Worm (Caenorhabditis elegans) whole organism, early embryonic: ENCODE measurements around the gene nish-1.
A peak's percentile ranks its signal among the peaks of the same experiment; 100 is the strongest.

Source experiments
- B0310.2 ChIP-seq: sonication (generic microtip); optimal IDR thresholded peaks from 2 replicates; lab custom pipeline; 2016; ENCODE audit warnings: mild to moderate bottlenecking, missing genetic modification characterization, missing compliant biosample characterization
- F13C5.2 ChIP-seq: sonication (generic microtip); optimal IDR thresholded peaks from 2 replicates; lab custom pipeline; 2017; ENCODE audit warnings: mild to moderate bottlenecking, missing genetic modification characterization, inconsistent platforms, missing compliant biosample characterization
- aly-1 ChIP-seq: sonication (generic microtip); optimal IDR thresholded peaks from 2 replicates; lab custom pipeline; 2016; ENCODE audit warnings: missing genetic modification characterization, missing compliant biosample characterization
- ama-1 ChIP-seq: fragments of 150-350 bp; optimal IDR thresholded peaks from 2 replicates; lab custom pipeline; 2014
- ceh-13 ChIP-seq: fragments of 200-800 bp; sonication (Bioruptor generic); optimal IDR thresholded peaks from 2 replicates; lab custom pipeline; 2018; ENCODE audit warnings: mild to moderate bottlenecking, missing genetic modification characterization, missing compliant biosample characterization
- ceh-36 ChIP-seq: sonication (generic microtip); optimal IDR thresholded peaks from 2 replicates; lab custom pipeline; 2016; ENCODE audit warnings: missing genetic modification characterization, inconsistent platforms, missing compliant biosample characterization
- ets-7 ChIP-seq: sonication (generic microtip); optimal IDR thresholded peaks from 2 replicates; lab custom pipeline; 2016; ENCODE audit warnings: missing genotype, missing genetic modification characterization, missing compliant biosample characterization
- flt-1 ChIP-seq: fragments of 200-800 bp; sonication (Bioruptor generic); IDR thresholded peaks from 2 replicates; pipeline ENCODE4 v1.3.6; 2022; ENCODE audit warnings: missing genetic modification characterization, missing compliant biosample characterization
- hmbx-1 ChIP-seq: sonication (generic microtip); optimal IDR thresholded peaks from 2 replicates; lab custom pipeline; 2016; ENCODE audit warnings: mild to moderate bottlenecking, missing genetic modification characterization, missing compliant biosample characterization
- hmg-4 ChIP-seq: fragments of 200-800 bp; sonication (Bioruptor generic); optimal IDR thresholded peaks from 2 replicates; lab custom pipeline; 2018; ENCODE audit warnings: mild to moderate bottlenecking, missing genetic modification characterization, missing compliant biosample characterization
- hnd-1 ChIP-seq: sonication (generic microtip); optimal IDR thresholded peaks from 2 replicates; lab custom pipeline; 2016; ENCODE audit warnings: missing genetic modification characterization, missing compliant biosample characterization
- pes-1 ChIP-seq: fragments of 200-800 bp; sonication (Bioruptor generic); IDR thresholded peaks from 2 replicates; pipeline ENCODE4 v1.3.6; 2022; ENCODE audit warnings: missing genetic modification reagents, missing genetic modification characterization, missing compliant biosample characterization
- scrt-1 ChIP-seq: fragments of 200-800 bp; sonication (Bioruptor generic); IDR thresholded peaks from 2 replicates; pipeline ENCODE4 v1.3.6; 2022; ENCODE audit warnings: missing genetic modification characterization, missing compliant biosample characterization
- sea-1 ChIP-seq: fragments of 200-800 bp; sonication (Bioruptor generic); conservative IDR thresholded peaks from 2 replicates; pipeline ENCODE4 v1.3.6; 2022; ENCODE audit warnings: missing genetic modification characterization, missing compliant biosample characterization
- tbx-11 ChIP-seq: fragments of 200-800 bp; sonication (Bioruptor generic); IDR thresholded peaks from 2 replicates; pipeline ENCODE4 v1.3.6; 2022; ENCODE audit warnings: missing genetic modification characterization, missing compliant biosample characterization
- tbx-37 ChIP-seq: fragments of 200-800 bp; sonication (Bioruptor generic); conservative IDR thresholded peaks from 2 replicates; pipeline ENCODE4 v1.3.6; 2022; ENCODE audit warnings: missing genetic modification reagents, missing genetic modification characterization, missing compliant biosample characterization
- tra-4 ChIP-seq: sonication (generic microtip); optimal IDR thresholded peaks from 2 replicates; lab custom pipeline; 2017; ENCODE audit warnings: missing genetic modification characterization, missing compliant biosample characterization

nish-1 gene

DNA sequence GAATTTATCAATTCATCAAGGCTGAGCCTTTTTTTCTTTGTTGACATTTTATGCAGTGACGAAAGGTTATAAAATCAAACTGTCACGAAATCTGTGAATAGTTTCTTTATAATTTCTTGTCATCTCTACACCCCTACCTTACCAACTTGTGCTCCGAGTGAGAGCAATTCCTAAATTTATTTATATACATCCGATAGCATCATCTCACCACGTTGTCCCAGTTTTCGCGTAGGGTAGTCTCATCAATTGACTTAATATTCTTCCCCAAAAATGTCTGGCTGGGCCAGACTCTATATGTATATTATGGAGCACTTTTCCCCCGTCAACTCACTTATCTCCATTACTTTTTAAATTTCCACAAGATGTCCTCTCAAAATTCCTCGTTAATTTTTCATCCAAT lies 38.7 kb upstream of the nish-1 start:
- no peak for TF ChIP-seq tbx-11 (GFP tag; lab: Robert Waterston, UW)
- no peak for TF ChIP-seq ama-1 (lab: Kevin White, UChicago)
- TF ChIP-seq hnd-1 (tag; lab: Kevin White, UChicago), result no peak
- no peak for TF ChIP-seq ceh-36 (tag; lab: Kevin White, UChicago)
- no peak for TF ChIP-seq F13C5.2 (tag; lab: Kevin White, UChicago)
- TF ChIP-seq flt-1 (GFP tag; lab: Robert Waterston, UW), result no peak
- TF ChIP-seq ets-7 (tag; lab: Kevin White, UChicago), result no peak
- no peak for TF ChIP-seq pes-1 (GFP tag; lab: Robert Waterston, UW)
- no peak for TF ChIP-seq ceh-13 (GFP tag; lab: Kevin White, UChicago)
- TF ChIP-seq hmg-4, result no peak
- TF ChIP-seq scrt-1 (GFP tag; lab: Robert Waterston, UW), result no peak
- TF ChIP-seq tbx-37 (GFP tag; lab: Robert Waterston, UW), result no peak
- TF ChIP-seq aly-1 (tag; lab: Kevin White, UChicago), result no peak
- no peak for TF ChIP-seq B0310.2
- no peak for TF ChIP-seq tra-4 (tag; lab: Kevin White, UChicago)

DNA sequence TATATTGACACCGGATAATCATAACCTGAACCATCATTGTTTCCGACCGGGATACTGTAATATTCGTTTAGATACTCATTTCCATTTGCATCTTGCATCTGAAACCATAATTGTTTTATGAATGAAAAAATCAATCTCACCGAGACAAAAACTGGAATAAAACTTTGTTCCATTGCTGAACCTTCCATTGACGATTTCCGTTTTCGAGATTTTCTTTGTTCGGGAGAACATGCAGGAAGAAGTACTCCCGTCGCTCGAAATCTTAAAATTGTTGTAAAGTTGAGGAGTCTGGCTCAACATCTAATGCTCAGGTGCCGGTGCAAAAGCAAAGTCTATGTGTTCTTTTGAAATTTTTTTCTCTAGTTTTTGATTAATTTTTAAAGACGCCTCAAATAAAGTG lies 38.1 kb upstream of the nish-1 start:
- peak; percentile 65 for TF ChIP-seq ama-1 (lab: Kevin White, UChicago)
- TF ChIP-seq hnd-1 (tag; lab: Kevin White, UChicago), result no peak
- no peak for TF ChIP-seq aly-1 (tag; lab: Kevin White, UChicago)

DNA sequence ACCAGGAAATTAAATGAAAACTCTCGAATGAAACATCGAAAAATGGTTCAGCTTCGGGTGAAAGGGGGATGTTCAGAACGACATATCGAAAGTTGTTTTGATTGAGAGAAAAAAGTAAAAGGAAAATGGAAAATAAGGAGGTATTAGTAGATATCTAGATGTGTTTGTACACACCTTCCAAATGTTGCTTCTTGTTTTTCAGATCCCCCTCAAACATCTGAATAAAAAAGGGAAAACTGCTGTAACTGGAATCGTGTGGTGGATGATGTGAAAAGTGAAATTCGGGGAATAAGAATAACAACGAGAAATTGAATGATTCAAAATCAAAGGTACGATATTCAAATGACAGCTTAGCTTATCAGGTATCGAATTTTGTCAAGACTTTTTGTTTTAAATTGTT lies 36.1 kb upstream of the nish-1 start, which contains the start of gene npax-3:
Gene npax-3, minus strand, starts transcription at position 101 of the 400 bp plus-strand sequence.
- no peak for TF ChIP-seq tra-4 (tag; lab: Kevin White, UChicago)
- TF ChIP-seq hmg-4, result no peak
- no peak for TF ChIP-seq B0310.2
- no peak for TF ChIP-seq scrt-1 (GFP tag; lab: Robert Waterston, UW)

DNA sequence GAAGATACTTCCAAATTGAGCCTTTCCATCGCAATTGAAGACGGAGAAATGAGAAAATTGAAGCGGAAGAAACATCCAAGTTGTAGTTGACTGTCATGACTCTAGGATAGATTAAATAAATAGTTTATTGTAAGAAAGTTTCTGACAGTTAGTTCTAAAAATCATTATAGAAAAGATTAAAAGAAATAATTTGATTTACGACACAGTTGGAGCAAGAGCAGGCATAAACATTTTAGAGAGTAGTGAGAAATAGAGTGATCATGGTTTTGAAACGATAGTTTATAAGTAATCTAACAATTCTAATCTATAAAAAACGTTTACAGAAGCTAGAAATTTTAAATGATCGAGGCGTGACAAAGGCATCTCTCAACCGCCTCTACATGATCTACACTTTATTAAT lies 32.0 kb upstream of the nish-1 start, which contains the start of gene best-15:
Gene best-15, minus strand, starts transcription at position 101 of the 400 bp plus-strand sequence.
- no peak for TF ChIP-seq pes-1 (GFP tag; lab: Robert Waterston, UW)
- TF ChIP-seq flt-1 (GFP tag; lab: Robert Waterston, UW), result no peak
- TF ChIP-seq hnd-1 (tag; lab: Kevin White, UChicago), result no peak
- no peak for TF ChIP-seq ceh-36 (tag; lab: Kevin White, UChicago)
- no peak for TF ChIP-seq ama-1 (lab: Kevin White, UChicago)
- no peak for TF ChIP-seq ets-7 (tag; lab: Kevin White, UChicago)
- TF ChIP-seq tra-4 (tag; lab: Kevin White, UChicago), result no peak
- no peak for TF ChIP-seq F13C5.2 (tag; lab: Kevin White, UChicago)
- TF ChIP-seq tbx-37 (GFP tag; lab: Robert Waterston, UW), result no peak
- TF ChIP-seq hmbx-1 (tag; lab: Kevin White, UChicago), result no peak
- TF ChIP-seq B0310.2, result no peak
- no peak for TF ChIP-seq sea-1 (GFP tag; lab: Robert Waterston, UW)

DNA sequence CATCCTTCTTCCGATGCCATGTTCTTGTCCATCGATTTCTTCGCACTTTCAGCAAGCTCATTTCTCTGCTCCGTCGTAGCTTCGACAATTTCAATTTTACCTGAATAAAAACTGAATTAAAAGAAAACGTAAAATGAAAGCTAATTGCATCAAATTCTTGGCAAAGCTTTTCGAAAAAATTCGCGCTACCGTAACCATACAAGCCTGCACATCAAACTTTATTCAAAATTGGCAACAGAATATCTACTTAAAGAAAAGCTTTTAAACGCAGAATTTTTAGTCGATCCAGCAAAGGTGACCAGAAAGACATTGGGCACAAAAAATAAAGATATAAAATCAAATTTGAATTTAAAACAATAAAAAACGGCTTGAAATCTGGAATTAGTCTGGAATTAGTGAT lies 21.9 kb upstream of the nish-1 start:
- no peak for TF ChIP-seq aly-1 (tag; lab: Kevin White, UChicago)
- no peak for TF ChIP-seq sea-1 (GFP tag; lab: Robert Waterston, UW)
- TF ChIP-seq hnd-1 (tag; lab: Kevin White, UChicago), result no peak
- TF ChIP-seq ets-7 (tag; lab: Kevin White, UChicago), result no peak
- TF ChIP-seq B0310.2, result no peak
- no peak for TF ChIP-seq tbx-11 (GFP tag; lab: Robert Waterston, UW)
- no peak for TF ChIP-seq ceh-36 (tag; lab: Kevin White, UChicago)
- no peak for TF ChIP-seq pes-1 (GFP tag; lab: Robert Waterston, UW)
- no peak for TF ChIP-seq F13C5.2 (tag; lab: Kevin White, UChicago)
- no peak for TF ChIP-seq scrt-1 (GFP tag; lab: Robert Waterston, UW)
- TF ChIP-seq flt-1 (GFP tag; lab: Robert Waterston, UW), result no peak
- TF ChIP-seq ama-1 (lab: Kevin White, UChicago), result no peak
- TF ChIP-seq tra-4 (tag; lab: Kevin White, UChicago), result no peak
- TF ChIP-seq hmg-4, result no peak
- TF ChIP-seq ceh-13 (GFP tag; lab: Kevin White, UChicago), result no peak
- TF ChIP-seq tbx-37 (GFP tag; lab: Robert Waterston, UW), result no peak
- no peak for TF ChIP-seq hmbx-1 (tag; lab: Kevin White, UChicago)

DNA sequence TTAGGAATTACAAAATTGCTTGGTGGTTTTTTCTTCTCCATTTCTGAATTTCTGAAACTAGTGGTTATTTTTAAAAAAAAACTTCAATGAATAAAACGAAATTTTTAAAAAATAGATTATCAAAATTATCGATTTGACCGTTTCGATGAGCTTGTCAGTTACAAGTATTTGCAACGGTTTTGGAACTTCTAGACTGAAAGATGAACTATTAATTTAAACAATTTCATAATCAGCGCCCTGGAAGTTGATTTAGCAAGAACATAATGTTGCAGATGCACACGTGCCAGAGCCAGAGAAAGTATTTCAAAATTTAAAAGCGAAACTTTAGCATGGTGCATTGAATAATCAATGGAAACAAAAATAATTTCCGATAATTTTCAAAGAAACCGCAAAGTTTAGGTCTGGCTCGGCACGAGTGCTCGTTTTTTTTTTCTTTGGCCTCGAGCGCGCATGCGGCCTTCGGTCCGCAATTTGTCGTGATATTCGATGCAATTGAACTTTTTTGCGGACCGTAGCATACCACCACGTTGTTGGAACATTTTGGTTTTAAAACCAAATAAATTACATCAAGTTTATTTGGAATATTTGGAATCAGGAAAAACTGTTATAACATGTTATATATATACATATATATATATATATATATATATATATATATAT lies 21.3 kb upstream of the nish-1 start, which contains the start of gene T11G6.5:
Gene T11G6.5, minus strand, starts transcription at position 51 of the 660 bp plus-strand sequence.
- TF ChIP-seq ceh-36 (tag; lab: Kevin White, UChicago), result no peak

DNA sequence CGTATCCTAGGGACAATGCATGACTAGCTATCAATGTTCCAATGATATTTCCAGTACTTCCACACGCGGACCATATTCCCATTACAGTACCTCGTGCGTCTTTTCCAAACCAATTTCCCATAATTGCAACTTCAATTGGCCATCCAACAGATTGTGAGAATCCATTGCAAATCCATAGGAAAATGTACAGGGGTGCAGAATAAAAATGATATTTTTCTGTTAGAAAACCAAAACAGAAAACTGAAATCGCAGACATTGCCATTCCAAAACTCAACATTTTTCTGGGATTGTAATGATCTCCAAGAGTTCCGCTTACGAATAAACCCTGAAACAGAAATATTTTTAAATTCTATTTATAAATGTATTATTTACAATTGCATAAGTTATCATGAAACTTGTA lies 13.0 kb upstream of the nish-1 start:
- TF ChIP-seq pes-1 (GFP tag; lab: Robert Waterston, UW) (no peak), ceh-13 (GFP tag; lab: Kevin White, UChicago) (no peak), tbx-11 (GFP tag; lab: Robert Waterston, UW) (no peak), sea-1 (GFP tag; lab: Robert Waterston, UW) (no peak)

DNA sequence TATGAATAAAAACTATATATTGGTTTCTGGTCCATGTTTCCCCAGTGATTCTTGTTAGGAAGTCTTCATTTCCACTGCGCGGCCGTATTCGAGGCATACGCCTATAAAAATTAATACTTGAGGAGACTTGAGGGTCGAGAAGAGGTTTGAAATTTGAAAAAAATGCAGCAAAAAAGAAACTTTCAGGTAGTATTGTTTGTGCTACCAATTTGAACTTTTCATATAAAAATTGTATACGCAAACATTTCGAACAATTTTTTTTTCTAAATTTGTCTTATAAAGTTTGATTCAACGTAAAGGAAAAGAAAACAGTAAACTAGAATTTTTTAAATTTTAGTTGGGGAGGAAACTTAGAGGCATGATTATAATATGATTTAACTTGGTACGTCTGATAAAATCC lies 12.3 kb upstream of the nish-1 start, which contains the start of gene T11G6.4:
Gene T11G6.4, minus strand, starts transcription at position 101 of the 400 bp plus-strand sequence.
- no peak for TF ChIP-seq F13C5.2 (tag; lab: Kevin White, UChicago)
- no peak for TF ChIP-seq ceh-36 (tag; lab: Kevin White, UChicago)
- no peak for TF ChIP-seq ama-1 (lab: Kevin White, UChicago)
- no peak for TF ChIP-seq hmg-4
- TF ChIP-seq hnd-1 (tag; lab: Kevin White, UChicago), result no peak
- TF ChIP-seq tbx-11 (GFP tag; lab: Robert Waterston, UW), result no peak
- TF ChIP-seq hmbx-1 (tag; lab: Kevin White, UChicago), result no peak
- no peak for TF ChIP-seq scrt-1 (GFP tag; lab: Robert Waterston, UW)
- no peak for TF ChIP-seq tbx-37 (GFP tag; lab: Robert Waterston, UW)
- TF ChIP-seq tra-4 (tag; lab: Kevin White, UChicago), result no peak
- TF ChIP-seq aly-1 (tag; lab: Kevin White, UChicago), result no peak
- TF ChIP-seq pes-1 (GFP tag; lab: Robert Waterston, UW), result no peak
- TF ChIP-seq flt-1 (GFP tag; lab: Robert Waterston, UW), result no peak
- TF ChIP-seq ets-7 (tag; lab: Kevin White, UChicago), result no peak
- no peak for TF ChIP-seq ceh-13 (GFP tag; lab: Kevin White, UChicago)
- TF ChIP-seq B0310.2, result no peak
- TF ChIP-seq sea-1 (GFP tag; lab: Robert Waterston, UW), result no peak
